Worm (Caenorhabditis elegans): ENCODE results near the gene C44C10.3.

ce11 chrX:11687836-11688319 lies 14.5 kb upstream of the C44C10.3 start, which contains the start of gene C44C10.7:
- no peak for TF ChIP-seq tra-4 (tag; optimal IDR thresholded peaks at IDR 0.05)
- no peak for TF ChIP-seq pes-1 (GFP tag; IDR thresholded peaks at IDR 0.05)
- no peak for TF ChIP-seq ama-1 (optimal IDR thresholded peaks at IDR 0.05)

Data from whole organism, early embryonic.